Fruit fly (Drosophila melanogaster): ENCODE data around the gene CG4116.
"Not testable (repeated sequence)": the region's sequence is repeated elsewhere in the genome, so short reads cannot be mapped to it uniquely, and the experiment has no call there.

Gene CG4116

DNA sequence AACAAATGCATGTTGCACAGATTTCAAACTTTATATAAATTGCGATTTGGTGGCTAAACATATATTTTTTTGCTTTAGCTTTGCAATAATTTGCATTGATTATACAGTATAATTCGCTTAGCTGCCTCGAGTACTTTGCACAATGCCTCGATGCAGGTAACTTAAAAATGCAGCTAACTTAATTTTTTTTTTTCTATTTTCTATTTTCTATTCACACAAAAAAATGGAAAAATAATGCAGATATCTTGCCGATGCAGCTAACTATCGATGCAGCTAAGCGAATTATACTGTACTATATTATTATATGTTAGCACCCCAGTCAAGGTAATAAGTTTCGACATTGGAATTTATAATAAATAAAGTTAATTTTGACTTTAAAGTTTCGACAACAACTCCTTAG is 9.4 kb downstream of the CG4116 start (continued):
- not testable (repeated sequence) for TF ChIP-seq D, sc (optimal IDR thresholded peaks at IDR 0.05)
- TF ChIP-seq D (GFP tag; optimal IDR thresholded peaks at IDR 0.05) (peak; percentile 22), Oli (tag; optimal IDR thresholded peaks at IDR 0.05) (peak; percentile 36), Sox100B (GFP tag; optimal IDR thresholded peaks at IDR 0.05) (peak; percentile 42), CG10267 (tag; optimal IDR thresholded peaks at IDR 0.05) (peak; percentile 27), CG13424 (tag; optimal IDR thresholded peaks at IDR 0.05) (peak; percentile 40), sens (GFP tag) (peak; percentile 54), CG18262 (tag; optimal IDR thresholded peaks at IDR 0.05) (peak; percentile 43), nmo (GFP tag; optimal IDR thresholded peaks at IDR 0.05) (peak; percentile 32), gcm (GFP tag; optimal IDR thresholded peaks at IDR 0.05) (peak; percentile 8), CoRest (tag; optimal IDR thresholded peaks at IDR 0.05) (peak; percentile 40), CG31441 (GFP tag; IDR thresholded peaks at IDR 0.05) (0 out of 2 replicates have a peak, but pooled peaks have one; percentile 27), Nf-YB (GFP tag; optimal IDR thresholded peaks at IDR 0.05) (peak; percentile 70), CG17361 (GFP tag; IDR thresholded peaks at IDR 0.05) (peak; percentile 48; the same call in 1 of the 3 replicates), CG30403 (GFP tag; optimal IDR thresholded peaks at IDR 0.05) (peak; percentile 23), CG2678 (tag; optimal IDR thresholded peaks at IDR 0.05) (peak; percentile 41), CG17359 (tag; optimal IDR thresholded peaks at IDR 0.05) (peak; percentile 18), sc (GFP tag; optimal IDR thresholded peaks at IDR 0.05) (peak; percentile 10), eve (GFP tag; optimal IDR thresholded peaks at IDR 0.05) (peak in 1 of 2 experiments; percentile 21), nom (GFP tag; optimal IDR thresholded peaks at IDR 0.05) (peak; percentile 8)

DNA sequence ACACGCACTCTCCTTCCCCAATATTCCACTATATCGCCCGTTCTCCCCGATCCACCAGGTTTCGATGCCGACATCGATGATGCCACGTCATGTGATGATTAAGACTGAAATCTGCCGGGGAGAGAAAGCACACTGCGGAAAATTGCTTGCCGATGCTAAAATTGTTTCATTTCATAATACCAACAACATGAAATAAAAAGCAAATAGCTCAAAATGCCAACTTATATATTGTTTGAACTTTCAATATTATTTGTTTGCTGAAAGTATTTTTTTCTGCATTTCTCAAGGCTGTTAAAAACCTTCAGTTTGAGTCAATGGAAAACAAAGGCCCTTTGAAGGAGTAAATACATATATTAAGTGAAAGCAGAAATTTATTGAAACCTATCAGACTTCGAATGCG is 11.6 kb downstream of the CG4116 start:
- TF ChIP-seq Antp (GFP tag; optimal IDR thresholded peaks at IDR 0.05): no peak

DNA sequence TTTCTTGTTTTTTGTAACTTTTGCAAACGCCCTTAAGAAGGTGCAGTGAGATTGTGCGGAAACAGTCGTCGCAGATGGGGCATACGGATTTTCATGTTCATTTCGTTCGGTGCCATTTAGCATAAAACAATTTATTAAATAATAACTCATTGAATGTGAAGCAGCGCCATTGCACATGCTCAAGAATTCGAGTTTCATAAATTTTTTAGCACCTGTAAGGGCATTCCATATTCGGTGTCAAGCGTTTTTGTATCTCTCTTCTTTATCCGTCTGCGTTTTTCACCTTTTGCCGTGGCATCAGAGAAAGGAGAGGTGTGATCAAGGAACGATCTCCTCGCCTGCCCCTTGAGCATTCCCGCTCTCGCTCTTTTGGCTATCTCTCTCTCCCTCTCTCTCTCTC is 14.1 kb downstream of the CG4116 start:
- TF ChIP-seq gfzf (GFP tag; optimal IDR thresholded peaks at IDR 0.05): no peak
- no peak for TF ChIP-seq pb (GFP tag; optimal IDR thresholded peaks at IDR 0.05)
- TF ChIP-seq CG7839 (tag; optimal IDR thresholded peaks at IDR 0.05): peak; percentile 35
- no peak for TF ChIP-seq CG18262 (tag; optimal IDR thresholded peaks at IDR 0.05)
- peak; percentile 15 for TF ChIP-seq CG15269 (tag; optimal IDR thresholded peaks at IDR 0.05)
- peak; percentile 58 for TF ChIP-seq corto (GFP tag; optimal IDR thresholded peaks at IDR 0.05)
- TF ChIP-seq dysf (GFP tag; IDR thresholded peaks at IDR 0.05): 0 out of 3 replicates have a peak, but pooled peaks have one; percentile 49
- no peak for TF ChIP-seq HLH54F (GFP tag; optimal IDR thresholded peaks at IDR 0.05)
- no peak for TF ChIP-seq az2 (GFP tag; optimal IDR thresholded peaks at IDR 0.05)
- peak; percentile 27; the same call in 1 of the 2 replicates for TF ChIP-seq E2f1 (GFP tag; IDR thresholded peaks at IDR 0.05)
- TF ChIP-seq z (GFP tag; IDR thresholded peaks at IDR 0.05): no peak
- peak; percentile 50; the same call in 1 of the 2 replicates for TF ChIP-seq CG17328 (GFP tag; IDR thresholded peaks at IDR 0.05)
- TF ChIP-seq dmrt11E (tag; optimal IDR thresholded peaks at IDR 0.05): peak; percentile 14
- 0 out of 3 replicates have a peak, but pooled peaks have one; percentile 20 for TF ChIP-seq CG11456 (GFP tag; IDR thresholded peaks at IDR 0.05)
- TF ChIP-seq CG1603 (tag; optimal IDR thresholded peaks at IDR 0.05): peak; percentile 13
- TF ChIP-seq slbo (GFP tag; IDR thresholded peaks at IDR 0.05): peak; percentile 20; the same call in 1 of the 2 replicates
- peak; percentile 31 for TF ChIP-seq Rx (GFP tag; IDR thresholded peaks at IDR 0.05)
- TF ChIP-seq row (GFP tag; IDR thresholded peaks at IDR 0.05): peak; percentile 49
- TF ChIP-seq Drgx (GFP tag; IDR thresholded peaks at IDR 0.05): peak; percentile 84
- peak; percentile 13; the same call in 1 of the 2 replicates for TF ChIP-seq ara (GFP tag; IDR thresholded peaks at IDR 0.05)
- TF ChIP-seq CG4360 (GFP tag; IDR thresholded peaks at IDR 0.05): no peak
- TF ChIP-seq Hr51 (GFP tag; optimal IDR thresholded peaks at IDR 0.05): peak in 1 of 2 experiments; percentile 3
- peak; percentile 39 for TF ChIP-seq Sox102F (GFP tag; optimal IDR thresholded peaks at IDR 0.05)
- no peak for TF ChIP-seq Hmr (GFP tag; optimal IDR thresholded peaks at IDR 0.05)
- peak; percentile 38; the same call in 1 of the 2 replicates for TF ChIP-seq CG31441 (GFP tag; IDR thresholded peaks at IDR 0.05)
- no peak for TF ChIP-seq Dref (GFP tag; IDR thresholded peaks at IDR 0.05)
- TF ChIP-seq lbe (GFP tag; optimal IDR thresholded peaks at IDR 0.05): peak; percentile 90
- TF ChIP-seq Optix (GFP tag; IDR thresholded peaks at IDR 0.05): 0 out of 3 replicates have a peak, but pooled peaks have one; percentile 10
